Worm (Caenorhabditis elegans): ENCODE data around the gene nol-6.

- no peak for TF ChIP-seq lsy-2 (tag; optimal IDR thresholded peaks at IDR 0.05)
- no peak for TF ChIP-seq nhr-11 (tag; optimal IDR thresholded peaks at IDR 0.05)
- no peak for TF ChIP-seq unc-62 (GFP tag; optimal IDR thresholded peaks at IDR 0.05)
- TF ChIP-seq ceh-82 (tag; optimal IDR thresholded peaks at IDR 0.05), result no peak
These were observed 29.1 kb upstream of the nol-6 start, which contains the start of gene Y51H7C.13 for ce11 chrII:1466448-1466847.

Measured in whole organism, L2 larva.